Fruit fly (Drosophila melanogaster) whole organism, embryonic: ENCODE data around the gene yellow-g.
A peak's percentile ranks its signal among the peaks of the same experiment; 100 is the strongest.

Experiments
- Ada2b ChIP-seq: fragments of 200-800 bp; sonication (Bioruptor generic); IDR thresholded peaks from 2 replicates; pipeline ENCODE4 v1.3.6; 2022; ENCODE audit warnings: missing biosample characterization, missing genetic modification characterization
- Aef1 ChIP-seq: fragments of 200-800 bp; sonication (Bioruptor generic); IDR thresholded peaks from 3 replicates; pipeline ENCODE4 v1.3.6; 2022; ENCODE audit warnings: missing biosample characterization, missing genetic modification characterization
- Antp ChIP-seq: fragments of 200-800 bp; sonication (Bioruptor generic); optimal IDR thresholded peaks from 3 replicates; lab custom pipeline; 2016; ENCODE audit warnings: missing biosample characterization, missing genetic modification characterization
- Atf-2 ChIP-seq: fragments of 200-800 bp; sonication (Bioruptor generic); optimal IDR thresholded peaks from 2 replicates; lab custom pipeline; 2016; ENCODE audit warnings: missing biosample characterization, missing genetic modification characterization
- Atf3 ChIP-seq: fragments of 200-800 bp; sonication (Bioruptor generic); optimal IDR thresholded peaks from 3 replicates; lab custom pipeline; 2016; ENCODE audit warnings: missing biosample characterization, missing genetic modification characterization
- CG10543 ChIP-seq: fragments of 200-800 bp; sonication (Bioruptor generic); optimal IDR thresholded peaks from 3 replicates; lab custom pipeline; 2017; ENCODE audit warnings: missing biosample characterization, mild to moderate bottlenecking, missing genetic modification characterization, moderate library complexity
- CG10959 ChIP-seq: fragments of 200-800 bp; sonication (Bioruptor generic); IDR thresholded peaks from 2 replicates; pipeline ENCODE4 v1.3.6; 2022; ENCODE audit warnings: missing biosample characterization, missing genetic modification characterization
- CG11695 ChIP-seq: fragments of 200-800 bp; sonication (Bioruptor generic); IDR thresholded peaks from 3 replicates; pipeline ENCODE4 v1.3.6; 2022; ENCODE audit warnings: missing biosample characterization, missing genetic modification characterization
- CG11696 ChIP-seq: fragments of 200-800 bp; sonication (Bioruptor generic); IDR thresholded peaks from 2 replicates; pipeline ENCODE4 v1.3.6; 2022; ENCODE audit warnings: missing biosample characterization, missing genetic modification characterization
- CG1233 ChIP-seq: fragments of 200-800 bp; sonication (Bioruptor generic); optimal IDR thresholded peaks from 4 replicates; lab custom pipeline; 2018; ENCODE audit warnings: missing biosample characterization, mild to moderate bottlenecking, missing genetic modification characterization
- CG13624 ChIP-seq: fragments of 200-800 bp; sonication (Bioruptor generic); optimal IDR thresholded peaks from 2 replicates; lab custom pipeline; 2016; ENCODE audit warnings: missing biosample characterization, missing genetic modification characterization
- CG14710 ChIP-seq: fragments of 200-800 bp; sonication (Bioruptor generic); optimal IDR thresholded peaks from 3 replicates; lab custom pipeline; 2019; ENCODE audit warnings: missing biosample characterization, mild to moderate bottlenecking, missing genetic modification characterization, moderate library complexity
- CG15479 ChIP-seq: fragments of 200-800 bp; sonication (Bioruptor generic); optimal IDR thresholded peaks from 3 replicates; lab custom pipeline; 2019; ENCODE audit warnings: missing biosample characterization, mild to moderate bottlenecking, missing genetic modification characterization, moderate library complexity
- CG15514 ChIP-seq: fragments of 200-800 bp; sonication (Bioruptor generic); optimal IDR thresholded peaks from 3 replicates; lab custom pipeline; 2017; ENCODE audit warnings: missing biosample characterization, missing genetic modification characterization, mild to moderate bottlenecking, moderate library complexity, missing genetic modification reagents
- CG16813 ChIP-seq: fragments of 200-800 bp; sonication (Bioruptor generic); IDR thresholded peaks from 3 replicates; pipeline ENCODE4 v1.3.6; 2022; ENCODE audit warnings: missing biosample characterization, missing genetic modification characterization; ENCODE audit not compliant: partially characterized antibody
- CG18476 ChIP-seq: fragments of 200-800 bp; sonication (Bioruptor generic); optimal IDR thresholded peaks from 2 replicates; lab custom pipeline; 2016; ENCODE audit warnings: missing biosample characterization, mild to moderate bottlenecking, missing genetic modification characterization
- CG18764 ChIP-seq: fragments of 200-800 bp; sonication (Bioruptor generic); optimal IDR thresholded peaks from 3 replicates; lab custom pipeline; 2016; ENCODE audit warnings: missing biosample characterization, missing genetic modification characterization
- CG3838 ChIP-seq: fragments of 200-800 bp; sonication (Bioruptor generic); optimal IDR thresholded peaks from 3 replicates; lab custom pipeline; 2016; ENCODE audit warnings: missing biosample characterization, missing genetic modification characterization
- CG3847 ChIP-seq: fragments of 200-800 bp; sonication (Bioruptor generic); IDR thresholded peaks from 2 replicates; pipeline ENCODE4 v1.3.6; 2022; ENCODE audit warnings: missing biosample characterization, missing genetic modification characterization
- CG4854 ChIP-seq: fragments of 200-800 bp; sonication (Bioruptor generic); optimal IDR thresholded peaks from 2 replicates; lab custom pipeline; 2016; ENCODE audit warnings: missing biosample characterization, missing genetic modification characterization, inconsistent platforms
- CG5245 ChIP-seq: fragments of 200-800 bp; sonication (Bioruptor generic); optimal IDR thresholded peaks from 3 replicates; lab custom pipeline; 2016; ENCODE audit warnings: missing biosample characterization, missing genetic modification characterization
- CG7786 ChIP-seq: fragments of 200-800 bp; sonication (Bioruptor generic); optimal IDR thresholded peaks from 2 replicates; lab custom pipeline; 2016; ENCODE audit warnings: missing biosample characterization, missing genetic modification characterization
- Dek ChIP-seq: fragments of 200-800 bp; sonication (Bioruptor generic); optimal IDR thresholded peaks from 3 replicates; lab custom pipeline; 2019; ENCODE audit warnings: missing biosample characterization, mild to moderate bottlenecking, missing genetic modification characterization, moderate library complexity
- Gsc ChIP-seq: fragments of 200-800 bp; sonication (Bioruptor generic); IDR thresholded peaks from 2 replicates; pipeline ENCODE4 v1.3.6; 2022; ENCODE audit warnings: missing biosample characterization, missing genetic modification characterization
- Gug ChIP-seq: fragments of 200-800 bp; sonication (Bioruptor generic); IDR thresholded peaks from 4 replicates; pipeline ENCODE4 v1.3.6; 2022; ENCODE audit warnings: missing biosample characterization, missing genetic modification characterization
- HLH4C ChIP-seq: fragments of 200-800 bp; sonication (Bioruptor generic); IDR thresholded peaks from 3 replicates; pipeline ENCODE4 v1.3.6; 2022; ENCODE audit warnings: missing biosample characterization, missing genetic modification characterization; ENCODE audit not compliant: partially characterized antibody
- Hr39 ChIP-seq: fragments of >200 bp; optimal IDR thresholded peaks from 2 replicates; lab custom pipeline; 2017
- Hr51 ChIP-seq, 2 experiments: fragments of 200-800 bp; sonication (Bioruptor generic); optimal IDR thresholded peaks; 2 replicates in 1 of 2; 3 replicates in 1 of 2; lab custom pipeline; 2016 to 2018; ENCODE audit warnings: missing biosample characterization in 2 of 2, missing genetic modification characterization in 2 of 2, mild to moderate bottlenecking in 1 of 2, moderate library complexity in 1 of 2
- Mad ChIP-seq: fragments of 200-800 bp; sonication (Bioruptor generic); optimal IDR thresholded peaks from 2 replicates; lab custom pipeline; 2016; ENCODE audit warnings: missing biosample characterization, missing genetic modification characterization
- Myb ChIP-seq: fragments of 200-800 bp; sonication (Bioruptor generic); optimal IDR thresholded peaks from 2 replicates; lab custom pipeline; 2016; ENCODE audit warnings: missing biosample characterization, missing genetic modification characterization
- Nf-YA ChIP-seq: fragments of 200-800 bp; sonication (Bioruptor generic); IDR thresholded peaks from 2 replicates; pipeline ENCODE4 v1.3.6; 2022; ENCODE audit warnings: missing biosample characterization, missing genetic modification characterization
- Optix ChIP-seq: fragments of 200-800 bp; sonication (Bioruptor generic); IDR thresholded peaks from 3 replicates; pipeline ENCODE4 v1.3.6; 2022; ENCODE audit warnings: missing biosample characterization, missing genetic modification characterization
- Xbp1 ChIP-seq: fragments of 200-800 bp; sonication (Bioruptor generic); optimal IDR thresholded peaks from 3 replicates; lab custom pipeline; 2016; ENCODE audit warnings: missing biosample characterization, mild to moderate bottlenecking, missing genetic modification characterization
- abd-A ChIP-seq: fragments of 200-800 bp; sonication (Bioruptor generic); optimal IDR thresholded peaks from 3 replicates; lab custom pipeline; 2019; ENCODE audit warnings: missing biosample characterization, mild to moderate bottlenecking, missing genetic modification characterization, moderate library complexity
- aop ChIP-seq: fragments of 200-800 bp; sonication (Bioruptor generic); IDR thresholded peaks from 2 replicates; pipeline ENCODE4 v1.3.6; 2022; ENCODE audit warnings: missing biosample characterization, missing genetic modification characterization
- ase ChIP-seq: fragments of 200-800 bp; sonication (Bioruptor generic); IDR thresholded peaks from 3 replicates; pipeline ENCODE4 v1.3.6; 2022; ENCODE audit warnings: missing biosample characterization, missing genetic modification characterization
- bigmax ChIP-seq: fragments of 200-800 bp; sonication (Bioruptor generic); optimal IDR thresholded peaks from 2 replicates; lab custom pipeline; 2018; ENCODE audit warnings: missing biosample characterization, mild to moderate bottlenecking, missing genetic modification characterization
- corto ChIP-seq: fragments of 200-800 bp; sonication (Bioruptor generic); optimal IDR thresholded peaks from 2 replicates; lab custom pipeline; 2016; ENCODE audit warnings: missing biosample characterization, mild to moderate bottlenecking, missing genetic modification characterization, moderate library complexity
- crc ChIP-seq: fragments of 200-800 bp; sonication (Bioruptor generic); optimal IDR thresholded peaks from 2 replicates; lab custom pipeline; 2016; ENCODE audit warnings: missing biosample characterization, missing genetic modification characterization
- dimm ChIP-seq: fragments of 200-800 bp; sonication (Bioruptor generic); IDR thresholded peaks from 2 replicates; pipeline ENCODE4 v1.3.6; 2022; ENCODE audit warnings: missing biosample characterization, missing genetic modification characterization
- fd96Cb ChIP-seq: fragments of 200-800 bp; sonication (Bioruptor generic); optimal IDR thresholded peaks from 2 replicates; lab custom pipeline; 2018; ENCODE audit warnings: missing biosample characterization, mild to moderate bottlenecking, missing genetic modification characterization, moderate library complexity
- gfzf ChIP-seq: fragments of 200-800 bp; sonication (Bioruptor generic); optimal IDR thresholded peaks from 2 replicates; lab custom pipeline; 2016; ENCODE audit warnings: missing biosample characterization, mild to moderate bottlenecking, missing genetic modification characterization, moderate library complexity
- grau ChIP-seq: fragments of 200-800 bp; optimal IDR thresholded peaks from 3 replicates; lab custom pipeline; 2019; ENCODE audit warnings: missing biosample characterization, mild to moderate bottlenecking, missing genetic modification characterization, moderate library complexity
- hkb ChIP-seq, 2 experiments: fragments of 200-800 bp in 1 of 2; fragments of >200 bp in 1 of 2; sonication (Bioruptor generic) in 1 of 2; IDR thresholded peaks in 1 of 2; optimal IDR thresholded peaks in 1 of 2; 2 replicates each; pipeline versions ENCODE4 v1.3.6 to Lab custom; 2017 to 2022; ENCODE audit warnings: missing biosample characterization in 1 of 2, missing genetic modification characterization in 1 of 2
- klu ChIP-seq: fragments of 200-800 bp; sonication (Bioruptor generic); IDR thresholded peaks from 2 replicates; pipeline ENCODE4 v1.3.6; 2022; ENCODE audit warnings: missing biosample characterization, missing genetic modification characterization
- lmd ChIP-seq: fragments of 200-800 bp; sonication (Bioruptor generic); IDR thresholded peaks from 2 replicates; pipeline ENCODE4 v1.3.6; 2022; ENCODE audit warnings: missing biosample characterization, missing genetic modification characterization
- maf-S ChIP-seq: fragments of 200-800 bp; sonication (Bioruptor generic); optimal IDR thresholded peaks from 2 replicates; lab custom pipeline; 2016; ENCODE audit warnings: missing biosample characterization, missing genetic modification characterization
- oc ChIP-seq: fragments of 200-800 bp; sonication (Bioruptor generic); optimal IDR thresholded peaks from 2 replicates; lab custom pipeline; 2018; ENCODE audit warnings: missing biosample characterization, mild to moderate bottlenecking, missing genetic modification characterization, moderate library complexity
- sc ChIP-seq, 3 experiments: fragments of >200 bp in 2 of 3; fragments of 200-800 bp in 1 of 3; sonication (Bioruptor generic) in 1 of 3; optimal IDR thresholded peaks; 2 replicates in 2 of 3; 3 replicates in 1 of 3; lab custom pipeline; 2017; ENCODE audit warnings: mild to moderate bottlenecking in 1 of 3, missing biosample characterization in 1 of 3, missing genetic modification characterization in 1 of 3, missing genetic modification reagents in 1 of 3
- slbo ChIP-seq: fragments of 200-800 bp; sonication (Bioruptor generic); IDR thresholded peaks from 2 replicates; pipeline ENCODE4 v1.3.6; 2022; ENCODE audit warnings: missing biosample characterization, missing genetic modification characterization
- zfh1 ChIP-seq: fragments of 200-800 bp; sonication (Bioruptor generic); IDR thresholded peaks from 3 replicates; pipeline ENCODE4 v1.3.6; 2022; ENCODE audit warnings: missing biosample characterization, missing genetic modification characterization

The yellow-g gene

dm6 chr3L:2262515-2262944 lies 10.0 kb downstream of the yellow-g start, which contains the start of the genes oxt and CG13807 (continued):
- peak; percentile 81 for TF ChIP-seq Nf-YA
- peak; percentile 83 for TF ChIP-seq klu (GFP tag; lab: Robert Waterston, UW)
- TF ChIP-seq CG7786 (GFP tag; lab: Kevin White, UChicago), result peak; percentile 49
- peak; percentile 49 for TF ChIP-seq Antp (GFP tag; lab: Kevin White, UChicago)
- peak; percentile 54 for TF ChIP-seq CG10959 (GFP tag; lab: Robert Waterston, UW)
- peak; percentile 92 for TF ChIP-seq ase (GFP tag; lab: Robert Waterston, UW)
- peak; percentile 28 for TF ChIP-seq crc
- peak; percentile 76 for TF ChIP-seq fd96Cb (tag; lab: Kevin White, UChicago)
- TF ChIP-seq zfh1, result peak; percentile 92
- peak; percentile 89 for TF ChIP-seq CG14710 (tag; lab: Kevin White, UChicago)
- TF ChIP-seq abd-A, result no peak
- TF ChIP-seq gfzf (GFP tag; lab: Kevin White, UChicago), result peak; percentile 71
- peak; percentile 59 for TF ChIP-seq CG11696 (GFP tag; lab: Robert Waterston, UW)
- TF ChIP-seq aop (GFP tag; lab: Robert Waterston, UW), result peak; percentile 67
- TF ChIP-seq Atf3 (GFP tag; lab: Kevin White, UChicago), result peak; percentile 36
- TF ChIP-seq CG11695 (GFP tag; lab: Robert Waterston, UW), result peak; percentile 84
- no peak for TF ChIP-seq hkb (optimal IDR thresholded peaks at IDR 0.05; lab: Kevin White, UChicago)
- peak; percentile 92 for TF ChIP-seq hkb (GFP tag; IDR thresholded peaks at IDR 0.05; lab: Robert Waterston, UW)
- TF ChIP-seq grau (tag; lab: Kevin White, UChicago), result peak; percentile 89
- TF ChIP-seq bigmax (GFP tag; lab: Kevin White, UChicago), result no peak
- no peak for TF ChIP-seq CG3838 (GFP tag; lab: Kevin White, UChicago)
- peak; percentile 53 for TF ChIP-seq CG4854 (GFP tag; lab: Kevin White, UChicago)
- TF ChIP-seq Hr39 (lab: Kevin White, UChicago), result no peak
- TF ChIP-seq oc (tag; lab: Kevin White, UChicago), result peak; percentile 68
- peak; percentile 80 for TF ChIP-seq CG5245 (GFP tag; lab: Kevin White, UChicago)
- peak; percentile 76 for TF ChIP-seq dimm
- TF ChIP-seq Gug (GFP tag; lab: Robert Waterston, UW), result peak; percentile 91
- TF ChIP-seq CG18764 (GFP tag; lab: Kevin White, UChicago), result peak; percentile 68
- TF ChIP-seq CG15514 (GFP tag; lab: Kevin White, UChicago), result peak; percentile 79
- peak; percentile 17 for TF ChIP-seq Atf-2 (GFP tag; lab: Kevin White, UChicago)
- peak; percentile 56 for TF ChIP-seq CG18476
- peak; percentile 94 for TF ChIP-seq Xbp1 (GFP tag; lab: Kevin White, UChicago)
- TF ChIP-seq Dek, result peak; percentile 85
- TF ChIP-seq Gsc, result peak; percentile 45
- TF ChIP-seq Myb (GFP tag; lab: Kevin White, UChicago), result peak; percentile 1
- TF ChIP-seq CG3847 (GFP tag; lab: Robert Waterston, UW), result peak; percentile 83
- TF ChIP-seq CG15479 (GFP tag; lab: Kevin White, UChicago), result no peak
- TF ChIP-seq Optix, result peak; percentile 75
- TF ChIP-seq lmd (GFP tag; lab: Robert Waterston, UW), result peak; percentile 91
- peak; percentile 87 for TF ChIP-seq Aef1 (GFP tag; lab: Robert Waterston, UW)
- peak; percentile 78 for TF ChIP-seq Ada2b
- peak; percentile 90 for TF ChIP-seq CG10543 (GFP tag; lab: Kevin White, UChicago)
- TF ChIP-seq HLH4C (GFP tag; lab: Robert Waterston, UW), result no peak
- TF ChIP-seq slbo (GFP tag; lab: Robert Waterston, UW), result peak; percentile 92
- peak; percentile 60 for TF ChIP-seq CG13624 (GFP tag; lab: Kevin White, UChicago)
- no peak for TF ChIP-seq CG16813 (GFP tag; lab: Robert Waterston, UW)
- no peak for TF ChIP-seq corto (GFP tag; lab: Kevin White, UChicago)
- peak; percentile 90 for TF ChIP-seq CG1233 (GFP tag; lab: Kevin White, UChicago)
- no peak for TF ChIP-seq sc (optimal IDR thresholded peaks at IDR 0.05; lab: Kevin White, UChicago)
- peak; percentile 76 for TF ChIP-seq sc (GFP tag; optimal IDR thresholded peaks at IDR 0.05; lab: Kevin White, UChicago)
- peak; percentile 67 to 89 for TF ChIP-seq Hr51 (GFP tag; optimal IDR thresholded peaks at IDR 0.05; lab: Kevin White, UChicago)
- peak; percentile 75 for TF ChIP-seq Mad (GFP tag; lab: Kevin White, UChicago)
- TF ChIP-seq maf-S (GFP tag; lab: Kevin White, UChicago), result no peak
